Fruit fly (Drosophila melanogaster) whole organism, embryonic: ENCODE data around the gene CG11699.

Source experiments
- Bgb ChIP-seq: fragments of 200-800 bp; sonication (Bioruptor generic); IDR thresholded peaks from 2 replicates; pipeline ENCODE4 v1.3.6; 2022; ENCODE audit warnings: missing biosample characterization, missing genetic modification characterization; ENCODE audit not compliant: partially characterized antibody
- Bteb2 ChIP-seq: fragments of 200-800 bp; sonication (Bioruptor generic); optimal IDR thresholded peaks from 2 replicates; lab custom pipeline; 2016; ENCODE audit warnings: missing biosample characterization, missing genetic modification characterization
- CG1024 ChIP-seq: fragments of 200-800 bp; sonication (Bioruptor generic); IDR thresholded peaks from 2 replicates; pipeline ENCODE4 v1.3.6; 2022; ENCODE audit warnings: missing biosample characterization, missing genetic modification characterization
- CG10267 ChIP-seq: fragments of 200-800 bp; sonication (Bioruptor generic); optimal IDR thresholded peaks from 2 replicates; lab custom pipeline; 2018; ENCODE audit warnings: missing biosample characterization, mild to moderate bottlenecking, missing genetic modification characterization, moderate library complexity
- CG11456 ChIP-seq: fragments of 200-800 bp; sonication (Bioruptor generic); IDR thresholded peaks from 3 replicates; pipeline ENCODE4 v1.3.6; 2022; ENCODE audit warnings: missing biosample characterization, missing genetic modification characterization
- CG14441 ChIP-seq: fragments of 200-800 bp; sonication (Bioruptor generic); IDR thresholded peaks from 2 replicates; pipeline ENCODE4 v1.3.6; 2022; ENCODE audit warnings: missing biosample characterization, missing genetic modification characterization
- CG17385 ChIP-seq: fragments of 200-800 bp; sonication (Bioruptor generic); optimal IDR thresholded peaks from 3 replicates; lab custom pipeline; 2018; ENCODE audit warnings: missing biosample characterization, mild to moderate bottlenecking, missing genetic modification characterization
- CG17612 ChIP-seq: fragments of 200-800 bp; sonication (Bioruptor generic); IDR thresholded peaks from 2 replicates; pipeline ENCODE4 v1.3.6; 2022; ENCODE audit warnings: missing biosample characterization, missing genetic modification characterization
- CG18619 ChIP-seq: fragments of 200-800 bp; sonication (Bioruptor generic); optimal IDR thresholded peaks from 3 replicates; lab custom pipeline; 2017; ENCODE audit warnings: missing biosample characterization, mild to moderate bottlenecking, missing genetic modification characterization
- CG31224 ChIP-seq: fragments of 200-800 bp; sonication (Bioruptor generic); IDR thresholded peaks from 2 replicates; pipeline ENCODE4 v1.3.6; 2022; ENCODE audit warnings: missing biosample characterization, missing genetic modification characterization
- CG33557 ChIP-seq: fragments of 200-800 bp; sonication (Bioruptor generic); optimal IDR thresholded peaks from 2 replicates; lab custom pipeline; 2019; ENCODE audit warnings: missing biosample characterization, mild to moderate bottlenecking, missing genetic modification characterization, moderate library complexity
- CG3407 ChIP-seq: fragments of 200-800 bp; sonication (Bioruptor generic); optimal IDR thresholded peaks from 2 replicates; lab custom pipeline; 2018; ENCODE audit warnings: missing biosample characterization, mild to moderate bottlenecking, missing genetic modification characterization
- CG3726 ChIP-seq: fragments of 200-800 bp; sonication (Bioruptor generic); IDR thresholded peaks from 3 replicates; pipeline ENCODE4, ENCODE4 v1.3.6; 2022; ENCODE audit warnings: missing biosample characterization, missing genetic modification characterization
- CG6689 ChIP-seq: fragments of 200-800 bp; sonication (Bioruptor generic); IDR thresholded peaks from 2 replicates; pipeline ENCODE4 v1.3.6; 2022; ENCODE audit warnings: missing biosample characterization, missing genetic modification characterization
- CG7372 ChIP-seq: fragments of 200-800 bp; sonication (Bioruptor generic); IDR thresholded peaks from 2 replicates; pipeline ENCODE4 v1.3.6; 2022; ENCODE audit warnings: missing biosample characterization, missing genetic modification characterization
- CG7987 ChIP-seq: fragments of 200-800 bp; sonication (Bioruptor generic); optimal IDR thresholded peaks from 2 replicates; lab custom pipeline; 2018; ENCODE audit warnings: missing biosample characterization, mild to moderate bottlenecking, missing genetic modification characterization, moderate library complexity
- CG8281 ChIP-seq: fragments of 200-800 bp; sonication (Bioruptor generic); optimal IDR thresholded peaks from 2 replicates; lab custom pipeline; 2018; ENCODE audit warnings: missing biosample characterization, mild to moderate bottlenecking, missing genetic modification characterization, moderate library complexity
- CrebB ChIP-seq: fragments of 200-800 bp; sonication (Bioruptor generic); optimal IDR thresholded peaks from 3 replicates; lab custom pipeline; 2018; ENCODE audit warnings: missing biosample characterization, mild to moderate bottlenecking, missing genetic modification characterization
- D19A ChIP-seq: fragments of 200-800 bp; optimal IDR thresholded peaks from 3 replicates; lab custom pipeline; 2019; ENCODE audit warnings: missing biosample characterization, mild to moderate bottlenecking, missing genetic modification characterization, moderate library complexity
- Drgx ChIP-seq: fragments of 200-800 bp; sonication (Bioruptor generic); IDR thresholded peaks from 2 replicates; pipeline ENCODE4 v1.3.6; 2022; ENCODE audit warnings: missing biosample characterization, missing genetic modification characterization
- Eip74EF ChIP-seq, 2 experiments: fragments of 200-800 bp in 1 of 2; fragments of >200 bp in 1 of 2; sonication (Bioruptor generic) in 1 of 2; optimal IDR thresholded peaks; 2 replicates each; lab custom pipeline; 2017 to 2019; ENCODE audit warnings: missing biosample characterization in 2 of 2, missing genetic modification characterization in 2 of 2, mild to moderate bottlenecking in 1 of 2, moderate library complexity in 1 of 2
- H2.0 ChIP-seq: fragments of 200-800 bp; sonication (Bioruptor generic); IDR thresholded peaks from 2 replicates; pipeline ENCODE4 v1.3.6; 2022; ENCODE audit warnings: missing biosample characterization, missing genetic modification characterization
- HLH54F ChIP-seq: fragments of 200-800 bp; sonication (Bioruptor generic); optimal IDR thresholded peaks from 3 replicates; lab custom pipeline; 2016; ENCODE audit warnings: missing biosample characterization, missing genetic modification characterization
- Lim3 ChIP-seq: fragments of 200-800 bp; sonication (Bioruptor generic); IDR thresholded peaks from 2 replicates; pipeline ENCODE4 v1.3.6; 2022; ENCODE audit warnings: missing biosample characterization, missing genetic modification characterization
- Myb ChIP-seq: fragments of 200-800 bp; sonication (Bioruptor generic); optimal IDR thresholded peaks from 2 replicates; lab custom pipeline; 2016; ENCODE audit warnings: missing biosample characterization, missing genetic modification characterization
- NFAT ChIP-seq: fragments of 200-800 bp; sonication (Bioruptor generic); IDR thresholded peaks from 2 replicates; pipeline ENCODE4 v1.3.6; 2022; ENCODE audit warnings: missing biosample characterization, missing genetic modification characterization
- Neu2 ChIP-seq: fragments of 200-800 bp; sonication (Bioruptor generic); optimal IDR thresholded peaks from 3 replicates; lab custom pipeline; 2016; ENCODE audit warnings: missing biosample characterization, missing genetic modification characterization, borderline replicate concordance
- Rx ChIP-seq: fragments of 200-800 bp; sonication (Bioruptor generic); IDR thresholded peaks from 2 replicates; pipeline ENCODE4 v1.3.6; 2022; ENCODE audit warnings: missing biosample characterization, missing genetic modification characterization
- Sox102F ChIP-seq: fragments of 200-800 bp; sonication (Bioruptor generic); optimal IDR thresholded peaks from 2 replicates; lab custom pipeline; 2018; ENCODE audit warnings: missing biosample characterization, mild to moderate bottlenecking, missing genetic modification characterization, moderate library complexity
- Spps ChIP-seq: fragments of 200-800 bp; sonication (Bioruptor generic); optimal IDR thresholded peaks from 2 replicates; lab custom pipeline; 2018; ENCODE audit warnings: missing biosample characterization, mild to moderate bottlenecking, missing genetic modification characterization
- Tbp ChIP-seq: fragments of >200 bp; optimal IDR thresholded peaks from 2 replicates; lab custom pipeline; 2018; ENCODE audit warnings: missing biosample characterization, missing genetic modification characterization
- Vsx1 ChIP-seq: fragments of 200-800 bp; sonication (Bioruptor generic); optimal IDR thresholded peaks from 2 replicates; lab custom pipeline; 2017; ENCODE audit warnings: missing biosample characterization, mild to moderate bottlenecking, missing genetic modification characterization, missing genetic modification reagents
- bbx ChIP-seq: fragments of 200-800 bp; sonication (Bioruptor generic); IDR thresholded peaks from 2 replicates; pipeline ENCODE4 v1.3.6; 2022; ENCODE audit warnings: missing biosample characterization, missing genetic modification characterization; ENCODE audit not compliant: partially characterized antibody
- bigmax ChIP-seq: fragments of 200-800 bp; sonication (Bioruptor generic); optimal IDR thresholded peaks from 2 replicates; lab custom pipeline; 2018; ENCODE audit warnings: missing biosample characterization, mild to moderate bottlenecking, missing genetic modification characterization
- cg ChIP-seq: fragments of 200-800 bp; sonication (Bioruptor generic); optimal IDR thresholded peaks from 3 replicates; lab custom pipeline; 2019; ENCODE audit warnings: missing biosample characterization, mild to moderate bottlenecking, missing genetic modification characterization, moderate library complexity
- da ChIP-seq: fragments of 200-800 bp; sonication (Bioruptor generic); optimal IDR thresholded peaks from 2 replicates; lab custom pipeline; 2016; ENCODE audit warnings: missing biosample characterization, missing genetic modification characterization
- disco-r ChIP-seq: fragments of 200-800 bp; sonication (Bioruptor generic); optimal IDR thresholded peaks from 2 replicates; lab custom pipeline; 2016; ENCODE audit warnings: missing biosample characterization, missing genetic modification characterization
- fd3F ChIP-seq: fragments of 200-800 bp; sonication (Bioruptor generic); optimal IDR thresholded peaks from 2 replicates; lab custom pipeline; 2018; ENCODE audit warnings: missing biosample characterization, mild to moderate bottlenecking, missing genetic modification characterization, moderate library complexity
- gsb-n ChIP-seq: fragments of 200-800 bp; sonication (Bioruptor generic); optimal IDR thresholded peaks from 3 replicates; lab custom pipeline; 2018; ENCODE audit warnings: missing biosample characterization, mild to moderate bottlenecking, missing genetic modification characterization
- kah ChIP-seq: fragments of 200-800 bp; sonication (Bioruptor generic); optimal IDR thresholded peaks from 2 replicates; lab custom pipeline; 2018; ENCODE audit warnings: missing biosample characterization, mild to moderate bottlenecking, missing genetic modification characterization
- nau ChIP-seq: fragments of 200-800 bp; sonication (Bioruptor generic); optimal IDR thresholded peaks from 3 replicates; lab custom pipeline; 2017; ENCODE audit warnings: missing biosample characterization, mild to moderate bottlenecking, missing genetic modification characterization, missing genetic modification reagents
- peb ChIP-seq: fragments of 200-800 bp; sonication (Bioruptor generic); IDR thresholded peaks from 2 replicates; pipeline ENCODE4 v1.3.6; 2022; ENCODE audit warnings: missing biosample characterization, missing genetic modification characterization
- phol ChIP-seq: fragments of 200-800 bp; sonication (Bioruptor generic); optimal IDR thresholded peaks from 3 replicates; lab custom pipeline; 2018; ENCODE audit warnings: missing biosample characterization, mild to moderate bottlenecking, missing genetic modification characterization, moderate library complexity
- seq ChIP-seq: fragments of 200-800 bp; sonication (Bioruptor generic); IDR thresholded peaks from 2 replicates; pipeline ENCODE4 v1.3.6; 2022; ENCODE audit warnings: missing biosample characterization, missing genetic modification characterization
- so ChIP-seq: fragments of 200-800 bp; sonication (Bioruptor generic); IDR thresholded peaks from 3 replicates; pipeline ENCODE4 v1.3.6; 2022; ENCODE audit warnings: missing biosample characterization, missing genetic modification characterization
- tll ChIP-seq, 2 experiments: fragments of 200-800 bp in 1 of 2; fragments of >200 bp in 1 of 2; sonication (Bioruptor generic) in 1 of 2; optimal IDR thresholded peaks; 2 replicates each; lab custom pipeline; 2017 to 2019; ENCODE audit warnings: missing biosample characterization in 2 of 2, missing genetic modification characterization in 2 of 2, mild to moderate bottlenecking in 1 of 2, moderate library complexity in 1 of 2
- vvl ChIP-seq: fragments of 200-800 bp; sonication (Bioruptor generic); IDR thresholded peaks from 2 replicates; pipeline ENCODE4 v1.3.6; 2022; ENCODE audit warnings: missing biosample characterization, missing genetic modification characterization

The CG11699 gene

dm6 chrX:11559728-11560724, 10.4 kb upstream of the CG11699 start (continued):
- peak; percentile 29 for TF ChIP-seq CG33557
- TF ChIP-seq CG3407 (GFP tag; lab: Kevin White, UChicago) = peak; percentile 78
- 0 out of 3 replicates have a peak, but pooled peaks have one; percentile 27 for TF ChIP-seq CG3726 (GFP tag; lab: Robert Waterston, UW)
- TF ChIP-seq seq = no peak
- TF ChIP-seq Bteb2 (GFP tag; lab: Kevin White, UChicago) = peak; percentile 41
- TF ChIP-seq nau = no peak
- TF ChIP-seq CG1024 (GFP tag; lab: Robert Waterston, UW) = no peak
- TF ChIP-seq Lim3 (GFP tag; lab: Robert Waterston, UW) = no peak
- TF ChIP-seq peb (GFP tag; lab: Robert Waterston, UW) = no peak
- TF ChIP-seq Drgx (GFP tag; lab: Robert Waterston, UW) = peak; percentile 60
- TF ChIP-seq CG17385 = peak; percentile 86
- peak; percentile 86 for TF ChIP-seq phol (tag; lab: Kevin White, UChicago)
- TF ChIP-seq D19A (tag; lab: Kevin White, UChicago) = peak; percentile 86
- peak; percentile 44 for TF ChIP-seq HLH54F (GFP tag; lab: Kevin White, UChicago)
- TF ChIP-seq CG6689 = peak; percentile 52; the same call in 1 of the 2 replicates
- TF ChIP-seq CG31224 = peak; percentile 62
- TF ChIP-seq CG11456 (GFP tag; lab: Robert Waterston, UW) = 0 out of 3 replicates have a peak, but pooled peaks have one; percentile 28
- no peak for TF ChIP-seq CG17612
- no peak for TF ChIP-seq bigmax
- TF ChIP-seq vvl (GFP tag; lab: Robert Waterston, UW) = peak; percentile 62; the same call in 1 of the 2 replicates
- TF ChIP-seq Vsx1 = no peak
- TF ChIP-seq CG7987 (GFP tag; lab: Kevin White, UChicago) = no peak
- TF ChIP-seq CG8281 (tag; lab: Kevin White, UChicago) = peak; percentile 61
- no peak for TF ChIP-seq disco-r (GFP tag; lab: Kevin White, UChicago)
- peak; percentile 78 for TF ChIP-seq CG10267 (tag; lab: Kevin White, UChicago)
- no peak for TF ChIP-seq da (GFP tag; lab: Kevin White, UChicago)
- TF ChIP-seq cg (GFP tag; lab: Kevin White, UChicago) = no peak
- TF ChIP-seq Tbp (GFP tag; lab: Kevin White, UChicago) = no peak
- peak; percentile 76 for TF ChIP-seq so (GFP tag; lab: Robert Waterston, UW)
- TF ChIP-seq CG7372 (GFP tag; lab: Robert Waterston, UW) = peak; percentile 42
- peak; percentile 18 for TF ChIP-seq Spps (tag; lab: Kevin White, UChicago)
- peak; percentile 58; the same call in 1 of the 2 replicates for TF ChIP-seq H2.0 (GFP tag; lab: Robert Waterston, UW)
- peak in 1 of 2 experiments; percentile 91 for TF ChIP-seq Eip74EF (GFP tag; optimal IDR thresholded peaks at IDR 0.05; lab: Kevin White, UChicago)
- peak; percentile 90 for TF ChIP-seq Sox102F (GFP tag; lab: Kevin White, UChicago)
- no peak for TF ChIP-seq Bgb
- TF ChIP-seq fd3F (GFP tag; lab: Kevin White, UChicago) = peak; percentile 85
- peak; percentile 77 for TF ChIP-seq kah (GFP tag; lab: Kevin White, UChicago)
- TF ChIP-seq bbx (GFP tag; lab: Robert Waterston, UW) = no peak; the same call in 1 of the 2 replicates
- TF ChIP-seq Myb = peak; percentile 20
- TF ChIP-seq CG14441 (GFP tag; lab: Robert Waterston, UW) = peak; percentile 36
- no peak for TF ChIP-seq Rx (GFP tag; lab: Robert Waterston, UW)
- no peak; the same call in 1 of the 2 replicates for TF ChIP-seq NFAT (GFP tag; lab: Robert Waterston, UW)
- peak; percentile 64 for TF ChIP-seq gsb-n (tag; lab: Kevin White, UChicago)
- no peak for TF ChIP-seq tll (GFP tag; optimal IDR thresholded peaks at IDR 0.05; lab: Kevin White, UChicago)
- no peak for TF ChIP-seq Neu2 (GFP tag; lab: Kevin White, UChicago)
- peak; percentile 74 for TF ChIP-seq CrebB (tag; lab: Kevin White, UChicago)
- TF ChIP-seq CG18619 (GFP tag; lab: Kevin White, UChicago) = peak; percentile 87
